Fruit fly (Drosophila melanogaster) whole organism, wandering third instar larva: ENCODE data around the gene aqz.

ENCODE experiments used
- Abd-B ChIP-seq: fragments of >200 bp; optimal IDR thresholded peaks from 2 replicates; lab custom pipeline; 2017; ENCODE audit warnings: missing biosample characterization, missing genetic modification characterization
- CG32264 ChIP-seq: fragments of 200-800 bp; sonication (Bioruptor generic); optimal IDR thresholded peaks from 2 replicates; lab custom pipeline; 2016; ENCODE audit warnings: missing biosample characterization, missing genetic modification characterization
- CG9705 ChIP-seq: fragments of 200-800 bp; sonication (Bioruptor generic); optimal IDR thresholded peaks from 2 replicates; lab custom pipeline; 2018; ENCODE audit warnings: missing biosample characterization, mild to moderate bottlenecking, missing genetic modification characterization
- CrebA ChIP-seq: fragments of 200-800 bp; sonication (Bioruptor generic); optimal IDR thresholded peaks from 2 replicates; lab custom pipeline; 2016; ENCODE audit warnings: missing biosample characterization, mild to moderate bottlenecking, missing genetic modification characterization, borderline replicate concordance
- Dfd ChIP-seq: fragments of >200 bp; optimal IDR thresholded peaks from 2 replicates; lab custom pipeline; 2017; ENCODE audit warnings: missing biosample characterization, missing genetic modification characterization
- Dif ChIP-seq: fragments of 200-275, 200-300 bp; sonication (Bioruptor generic); optimal IDR thresholded peaks from 2 replicates; lab custom pipeline; 2018; ENCODE audit warnings: missing biosample characterization, missing genetic modification characterization; ENCODE audit not compliant: partially characterized antibody
- HLH106 ChIP-seq: fragments of 200-800 bp; optimal IDR thresholded peaks from 3 replicates; lab custom pipeline; 2019; ENCODE audit warnings: missing biosample characterization, mild to moderate bottlenecking, missing genetic modification characterization, moderate library complexity
- Hnf4 ChIP-seq: fragments of 200-800 bp; sonication (Bioruptor generic); optimal IDR thresholded peaks from 2 replicates; lab custom pipeline; 2016; ENCODE audit warnings: missing biosample characterization, mild to moderate bottlenecking, missing genetic modification characterization
- Hr78 ChIP-seq: fragments of >200 bp; optimal IDR thresholded peaks from 2 replicates; lab custom pipeline; 2017; ENCODE audit warnings: missing biosample characterization, missing genetic modification characterization
- Hr83 ChIP-seq: fragments of 200-300 bp; sonication (Bioruptor generic); optimal IDR thresholded peaks from 2 replicates; lab custom pipeline; 2016; ENCODE audit warnings: missing biosample characterization, mild to moderate bottlenecking, missing genetic modification characterization, moderate library complexity; ENCODE audit not compliant: poor library complexity, severe bottlenecking
- Jra ChIP-seq: sonication (Bioruptor generic); optimal IDR thresholded peaks from 2 replicates; lab custom pipeline; 2016; ENCODE audit warnings: missing biosample characterization, missing genetic modification characterization
- Mio ChIP-seq: sonication (Bioruptor generic); optimal IDR thresholded peaks from 2 replicates; lab custom pipeline; 2016; ENCODE audit warnings: missing biosample characterization, missing genetic modification characterization
- Myc ChIP-seq: fragments of >200 bp; optimal IDR thresholded peaks from 2 replicates; lab custom pipeline; 2017
- N ChIP-seq: fragments of >200 bp; optimal IDR thresholded peaks from 2 replicates; lab custom pipeline; 2018; ENCODE audit warnings: missing biosample characterization, missing external identifiers, missing genetic modification characterization
- OdsH ChIP-seq: fragments of 200-800 bp; sonication (Bioruptor generic); optimal IDR thresholded peaks from 2 replicates; lab custom pipeline; 2016; ENCODE audit warnings: missing biosample characterization, mild to moderate bottlenecking, missing genetic modification characterization
- Rel ChIP-seq, 2 experiments: fragments of 200-800 bp; sonication (Bioruptor generic) in 1 of 2; optimal IDR thresholded peaks; 2 replicates in 1 of 2; 3 replicates in 1 of 2; lab custom pipeline; 2016 to 2019; ENCODE audit warnings: mild to moderate bottlenecking in 2 of 2, missing biosample characterization in 2 of 2, missing genetic modification characterization in 2 of 2, moderate library complexity in 1 of 2
- Sp1 ChIP-seq: fragments of 200-800 bp; sonication (Bioruptor generic); optimal IDR thresholded peaks from 3 replicates; lab custom pipeline; 2019; ENCODE audit warnings: missing biosample characterization, mild to moderate bottlenecking, missing genetic modification characterization, moderate library complexity
- Vsx2 ChIP-seq: fragments of 200-300, 225-300 bp; sonication (Bioruptor generic); optimal IDR thresholded peaks from 2 replicates; lab custom pipeline; 2018; ENCODE audit warnings: missing biosample characterization, missing genetic modification characterization; ENCODE audit not compliant: partially characterized antibody
- br ChIP-seq: fragments of 200-800 bp; sonication (Bioruptor generic); optimal IDR thresholded peaks from 2 replicates; lab custom pipeline; 2016; ENCODE audit warnings: missing biosample characterization, missing genetic modification characterization
- brk ChIP-seq: fragments of 200-800 bp; sonication (Bioruptor generic); optimal IDR thresholded peaks from 2 replicates; lab custom pipeline; 2016; ENCODE audit warnings: missing biosample characterization, mild to moderate bottlenecking, missing genetic modification characterization
- dsf ChIP-seq: sonication (Bioruptor generic); optimal IDR thresholded peaks from 2 replicates; lab custom pipeline; 2016; ENCODE audit warnings: missing biosample characterization, missing genetic modification characterization, borderline replicate concordance
- ey ChIP-seq: fragments of 200-800 bp; sonication (Bioruptor generic); optimal IDR thresholded peaks from 2 replicates; lab custom pipeline; 2016; ENCODE audit warnings: missing biosample characterization, missing genetic modification characterization
- foxo ChIP-seq, 2 experiments: fragments of 200-800 bp; sonication (Bioruptor generic); optimal IDR thresholded peaks; 2 replicates in 1 of 2; 3 replicates in 1 of 2; lab custom pipeline; 2016 to 2017; ENCODE audit warnings: missing biosample characterization in 2 of 2, missing genetic modification characterization in 2 of 2
- fru ChIP-seq: fragments of 200-800 bp; sonication (Bioruptor generic); optimal IDR thresholded peaks from 3 replicates; lab custom pipeline; 2016; ENCODE audit warnings: missing biosample characterization, mild to moderate bottlenecking, missing genetic modification characterization
- h ChIP-seq: fragments of 200-800 bp; sonication (Bioruptor generic); optimal IDR thresholded peaks from 3 replicates; lab custom pipeline; 2016; ENCODE audit warnings: missing biosample characterization, mild to moderate bottlenecking, missing genetic modification characterization
- jim ChIP-seq: fragments of 175-275, 200-325 bp; sonication (Bioruptor generic); optimal IDR thresholded peaks from 2 replicates; lab custom pipeline; 2016; ENCODE audit warnings: missing biosample characterization, mild to moderate bottlenecking, missing genetic modification characterization
- pan ChIP-seq: fragments of >200 bp; optimal IDR thresholded peaks from 2 replicates; lab custom pipeline; 2017
- psq ChIP-seq: fragments of 200-800 bp; sonication (Bioruptor generic); optimal IDR thresholded peaks from 3 replicates; lab custom pipeline; 2017; ENCODE audit warnings: missing biosample characterization, mild to moderate bottlenecking, missing genetic modification characterization, moderate library complexity
- rgr ChIP-seq: fragments of 200-800 bp; sonication (Bioruptor generic); optimal IDR thresholded peaks from 3 replicates; lab custom pipeline; 2016; ENCODE audit warnings: missing biosample characterization, mild to moderate bottlenecking, missing genetic modification characterization
- sage ChIP-seq: fragments of 200-800 bp; sonication (Bioruptor generic); optimal IDR thresholded peaks from 2 replicates; lab custom pipeline; 2016; ENCODE audit warnings: missing biosample characterization, mild to moderate bottlenecking, missing genetic modification characterization
- sv ChIP-seq: fragments of 200-800 bp; sonication (Bioruptor generic); optimal IDR thresholded peaks from 3 replicates; lab custom pipeline; 2016; ENCODE audit warnings: missing biosample characterization, missing genetic modification characterization
- tai ChIP-seq: sonication (Bioruptor generic); optimal IDR thresholded peaks from 2 replicates; lab custom pipeline; 2016; ENCODE audit warnings: missing biosample characterization, missing genetic modification characterization
- woc ChIP-seq: sonication (Bioruptor generic); optimal IDR thresholded peaks from 2 replicates; lab custom pipeline; 2016; ENCODE audit warnings: missing biosample characterization, mild to moderate bottlenecking, missing genetic modification characterization

Gene aqz

dm6 chr3R:8818239-8818638 lies 2.2 kb downstream of the aqz start:
- no peak for TF ChIP-seq Jra (GFP tag; lab: Kevin White, UChicago)

- TF ChIP-seq Myc (lab: Kevin White, UChicago) (no peak), sage (GFP tag; lab: Kevin White, UChicago) (no peak), Mio (GFP tag; lab: Kevin White, UChicago) (no peak)
Measured at dm6 chr3R:8815074-8815473, 5.4 kb downstream of the aqz start.

DNA sequence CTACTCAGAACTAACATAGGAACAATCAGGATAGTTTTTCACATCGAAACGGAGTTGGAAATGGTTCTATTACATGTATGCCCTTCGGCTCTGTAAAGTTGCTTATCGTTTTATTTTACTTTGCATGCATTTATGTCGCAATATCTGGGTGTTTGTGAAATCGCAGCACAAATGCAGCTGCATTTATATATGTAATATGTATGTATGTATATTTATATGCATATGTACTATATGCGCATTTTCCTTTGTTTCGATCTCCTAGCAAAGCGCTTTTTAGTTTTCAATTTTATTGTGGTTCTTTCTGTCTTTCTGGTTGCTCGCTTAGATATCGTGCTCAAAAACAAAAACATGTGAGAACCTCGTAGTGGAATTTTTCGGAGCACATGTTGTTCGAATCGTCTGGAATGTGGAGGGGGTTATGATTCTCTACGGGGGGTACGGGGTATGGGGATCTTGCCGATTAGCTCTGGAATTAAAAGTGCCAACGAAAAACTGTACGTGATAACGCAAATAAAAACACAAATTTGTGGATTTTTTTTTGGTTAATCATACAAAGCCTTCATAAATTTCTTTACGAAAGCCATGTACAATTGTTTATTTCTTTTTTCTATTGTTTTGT lies 6.3 kb downstream of the aqz start:
- TF ChIP-seq Sp1 (GFP tag; lab: Kevin White, UChicago): peak; percentile 1
- TF ChIP-seq N: no peak
- TF ChIP-seq dsf (GFP tag; lab: Kevin White, UChicago): no peak
- no peak for TF ChIP-seq foxo (GFP tag; optimal IDR thresholded peaks at IDR 0.05; lab: Kevin White, UChicago)
- no peak for TF ChIP-seq HLH106 (tag; lab: Kevin White, UChicago)
- no peak for TF ChIP-seq Rel (GFP tag; optimal IDR thresholded peaks at IDR 0.05; lab: Kevin White, UChicago)
- peak; percentile 59 for TF ChIP-seq Rel (tag; optimal IDR thresholded peaks at IDR 0.05; lab: Kevin White, UChicago)
- TF ChIP-seq sv: no peak

DNA sequence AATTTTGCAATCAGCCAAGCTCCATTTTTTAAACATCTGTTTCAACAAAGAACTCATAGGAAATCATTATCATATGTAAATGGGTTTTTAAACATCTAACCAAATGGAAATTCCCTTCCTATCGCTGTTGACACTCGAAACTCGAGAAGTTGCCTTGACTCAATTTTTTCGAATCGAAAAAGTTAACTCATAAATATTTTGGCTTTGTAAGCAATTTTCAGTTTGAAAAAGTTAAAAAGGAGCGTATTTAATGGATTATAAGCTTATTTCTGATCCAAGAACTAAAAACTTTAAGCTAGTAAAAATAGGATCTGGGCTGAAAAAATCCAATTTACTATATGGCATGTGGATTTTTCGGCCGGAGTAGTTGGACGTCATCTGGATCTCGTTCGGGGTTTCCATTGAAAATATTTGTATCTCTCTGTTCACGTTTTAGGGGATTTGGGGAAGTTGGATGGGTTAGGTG lies 7.3 kb downstream of the aqz start, which contains the start of gene CG9837:
CG9837 (minus strand) TSS at position 416 of the 466 bp plus-strand sequence.
- TF ChIP-seq Sp1 (GFP tag; lab: Kevin White, UChicago) (no peak), Mio (GFP tag; lab: Kevin White, UChicago) (no peak), pan (lab: Kevin White, UChicago) (no peak), Jra (GFP tag; lab: Kevin White, UChicago) (no peak), woc (GFP tag; lab: Kevin White, UChicago) (no peak), jim (GFP tag; lab: Kevin White, UChicago) (no peak), fru (GFP tag; lab: Kevin White, UChicago) (no peak), rgr (no peak), OdsH (no peak), N (no peak), Hnf4 (no peak), dsf (GFP tag; lab: Kevin White, UChicago) (no peak), foxo (GFP tag; optimal IDR thresholded peaks at IDR 0.05; lab: Kevin White, UChicago) (no peak)

DNA sequence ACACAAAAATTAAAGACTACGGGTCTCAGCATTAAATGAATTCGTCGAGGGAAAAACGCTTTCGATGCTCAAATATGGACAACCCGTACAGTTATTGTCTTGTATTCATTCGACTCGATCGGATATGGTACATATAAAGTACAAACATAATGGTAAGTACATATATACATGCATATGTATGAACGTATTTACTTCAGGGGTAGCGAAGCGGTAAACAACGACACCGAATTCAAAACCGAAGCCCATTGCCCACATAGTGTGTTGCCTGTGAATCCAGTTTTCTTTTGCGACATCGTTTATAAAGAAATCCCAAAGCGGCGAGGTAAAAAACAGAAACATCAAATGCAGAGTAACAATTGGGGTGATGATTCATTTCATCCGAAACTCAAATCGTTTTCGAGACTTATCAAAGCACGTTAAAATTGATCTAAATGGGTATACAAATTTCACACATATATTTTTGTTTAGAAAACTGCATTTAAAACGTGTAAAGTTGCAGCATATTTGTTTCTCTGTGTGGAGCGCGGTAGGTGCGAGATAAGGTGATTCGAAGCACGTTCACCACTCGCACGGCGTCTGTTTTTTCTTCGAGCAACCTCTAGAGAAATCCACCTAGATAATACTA lies 8.0 kb downstream of the aqz start:
- TF ChIP-seq Rel (GFP tag; optimal IDR thresholded peaks at IDR 0.05; lab: Kevin White, UChicago): no peak
- no peak for TF ChIP-seq Rel (tag; optimal IDR thresholded peaks at IDR 0.05; lab: Kevin White, UChicago)
- TF ChIP-seq foxo (GFP tag; optimal IDR thresholded peaks at IDR 0.05; lab: Kevin White, UChicago): peak in 1 of 2 experiments; percentile 53
- TF ChIP-seq ey (GFP tag; lab: Kevin White, UChicago): peak; percentile 54
- TF ChIP-seq sv: peak; percentile 28
- TF ChIP-seq sage (GFP tag; lab: Kevin White, UChicago): peak; percentile 12
- TF ChIP-seq br: peak; percentile 46
- TF ChIP-seq Hnf4: peak; percentile 18
- TF ChIP-seq OdsH: peak; percentile 32
- TF ChIP-seq Vsx2 (GFP tag; lab: Kevin White, UChicago): no peak
- no peak for TF ChIP-seq HLH106 (tag; lab: Kevin White, UChicago)
- no peak for TF ChIP-seq CrebA (GFP tag; lab: Kevin White, UChicago)
- no peak for TF ChIP-seq CG9705
- peak; percentile 34 for TF ChIP-seq psq (GFP tag; lab: Kevin White, UChicago)
- no peak for TF ChIP-seq Mio (GFP tag; lab: Kevin White, UChicago)
- no peak for TF ChIP-seq Sp1 (GFP tag; lab: Kevin White, UChicago)
- no peak for TF ChIP-seq Dif
- TF ChIP-seq h (GFP tag; lab: Kevin White, UChicago): peak; percentile 65
- peak; percentile 72 for TF ChIP-seq fru (GFP tag; lab: Kevin White, UChicago)
- no peak for TF ChIP-seq tai
- TF ChIP-seq brk (GFP tag; lab: Kevin White, UChicago): no peak
- no peak for TF ChIP-seq pan (lab: Kevin White, UChicago)
- TF ChIP-seq woc (GFP tag; lab: Kevin White, UChicago): peak; percentile 53
- peak; percentile 22 for TF ChIP-seq CG32264 (GFP tag; lab: Kevin White, UChicago)
- TF ChIP-seq Myc (lab: Kevin White, UChicago): no peak
- no peak for TF ChIP-seq Hr78
- no peak for TF ChIP-seq Dfd (GFP tag; lab: Kevin White, UChicago)
- peak; percentile 53 for TF ChIP-seq rgr
- no peak for TF ChIP-seq Jra (GFP tag; lab: Kevin White, UChicago)
- TF ChIP-seq Hr83 (GFP tag; lab: Kevin White, UChicago): no peak
- no peak for TF ChIP-seq Abd-B (GFP tag; lab: Kevin White, UChicago)
- TF ChIP-seq, all 38 proteins: peak for 13
